Worm (Caenorhabditis elegans): ENCODE results near the gene srz-83.
A peak's percentile ranks its signal among the peaks of the same experiment; 100 is the strongest.

Gene srz-83

ce11 chrIV:3514467-3514866, 10.2 kb downstream of the srz-83 start, which contains the start of gene tsg-101:
TSS of gene tsg-101 (minus strand) at chrIV:3514567.
- TF ChIP-seq ztf-11 (tag; optimal IDR thresholded peaks at IDR 0.05) (no peak), ceh-43 (GFP tag; optimal IDR thresholded peaks at IDR 0.05) (no peak), lin-32 (GFP tag; optimal IDR thresholded peaks at IDR 0.05) (no peak)

ce11 chrIV:3515412-3516046, 11.3 kb downstream of the srz-83 start:
- TF ChIP-seq nhr-12 (tag; optimal IDR thresholded peaks at IDR 0.05) (no peak), cnd-1 (tag; optimal IDR thresholded peaks at IDR 0.05) (no peak), nhr-2 (tag; optimal IDR thresholded peaks at IDR 0.05) (peak; percentile 5), lin-32 (GFP tag; optimal IDR thresholded peaks at IDR 0.05) (no peak), unc-120 (tag; optimal IDR thresholded peaks at IDR 0.05; ENCODE audit: poor library complexity, severe bottlenecking) (peak; percentile 49), nhr-76 (tag; optimal IDR thresholded peaks at IDR 0.05) (no peak), pha-4 (tag; optimal IDR thresholded peaks at IDR 0.05) (peak; percentile 72), ces-1 (GFP tag; optimal IDR thresholded peaks at IDR 0.05) (peak; percentile 59), hlh-1 (tag; optimal IDR thresholded peaks at IDR 0.05) (peak; percentile 11), nhr-28 (tag; optimal IDR thresholded peaks at IDR 0.05) (no peak), mep-1 (tag; optimal IDR thresholded peaks at IDR 0.05) (peak; percentile 64), ceh-39 (tag; optimal IDR thresholded peaks at IDR 0.05) (peak; percentile 73), lin-13 (tag; optimal IDR thresholded peaks at IDR 0.05) (no peak), ham-2 (GFP tag; optimal IDR thresholded peaks at IDR 0.05) (peak; percentile 81), unc-62 (GFP tag; optimal IDR thresholded peaks at IDR 0.05) (peak; percentile 8), drap-1 (GFP tag; optimal IDR thresholded peaks at IDR 0.05) (peak; percentile 19), mab-5 (tag; optimal IDR thresholded peaks at IDR 0.05) (no peak), nhr-237 (tag; optimal IDR thresholded peaks at IDR 0.05) (peak; percentile 14)

ce11 chrIV:3516586-3516985, 12.3 kb downstream of the srz-83 start, which contains the start of gene unc-33:
TSS of gene unc-33 (plus strand) at chrIV:3516886.
- TF ChIP-seq nhr-12 (tag; optimal IDR thresholded peaks at IDR 0.05) = no peak
- TF ChIP-seq nhr-2 (tag; optimal IDR thresholded peaks at IDR 0.05) = no peak
- TF ChIP-seq blmp-1 (tag; optimal IDR thresholded peaks at IDR 0.05) = no peak
- TF ChIP-seq unc-39 (tag; optimal IDR thresholded peaks at IDR 0.05) = no peak
- no peak for TF ChIP-seq cnd-1 (tag; optimal IDR thresholded peaks at IDR 0.05)
- TF ChIP-seq lin-32 (GFP tag; optimal IDR thresholded peaks at IDR 0.05) = no peak
- TF ChIP-seq mep-1 (tag; optimal IDR thresholded peaks at IDR 0.05) = no peak
- TF ChIP-seq lin-13 (tag; optimal IDR thresholded peaks at IDR 0.05) = no peak
- no peak for TF ChIP-seq unc-62 (GFP tag; optimal IDR thresholded peaks at IDR 0.05)
- no peak for TF ChIP-seq sptf-1 (tag; optimal IDR thresholded peaks at IDR 0.05)
- TF ChIP-seq ztf-11 (tag; optimal IDR thresholded peaks at IDR 0.05) = no peak
- no peak for TF ChIP-seq unc-120 (tag; optimal IDR thresholded peaks at IDR 0.05; ENCODE audit: poor library complexity, severe bottlenecking)
- TF ChIP-seq mls-2 (tag; optimal IDR thresholded peaks at IDR 0.05) = no peak
- TF ChIP-seq hlh-1 (tag; optimal IDR thresholded peaks at IDR 0.05) = no peak
- no peak for TF ChIP-seq nhr-76 (tag; optimal IDR thresholded peaks at IDR 0.05)
- no peak for TF ChIP-seq sem-2 (GFP tag; optimal IDR thresholded peaks at IDR 0.05)
- no peak for TF ChIP-seq snpc-4 (tag; optimal IDR thresholded peaks at IDR 0.05)
- TF ChIP-seq elt-1 (tag; optimal IDR thresholded peaks at IDR 0.05; ENCODE audit: borderline replicate concordance, insufficient read depth) = no peak
- no peak for TF ChIP-seq nhr-237 (tag; optimal IDR thresholded peaks at IDR 0.05)
- no peak for TF ChIP-seq drap-1 (GFP tag; optimal IDR thresholded peaks at IDR 0.05)

- TF ChIP-seq sem-2 (GFP tag; optimal IDR thresholded peaks at IDR 0.05) = no peak
- no peak for TF ChIP-seq unc-39 (tag; optimal IDR thresholded peaks at IDR 0.05)
- no peak for TF ChIP-seq hlh-1 (tag; optimal IDR thresholded peaks at IDR 0.05)
- no peak for TF ChIP-seq elt-1 (tag; optimal IDR thresholded peaks at IDR 0.05; ENCODE audit: borderline replicate concordance, insufficient read depth)
- TF ChIP-seq mep-1 (tag; optimal IDR thresholded peaks at IDR 0.05) = no peak
- TF ChIP-seq cnd-1 (tag; optimal IDR thresholded peaks at IDR 0.05) = no peak
- TF ChIP-seq zip-8 (tag; optimal IDR thresholded peaks at IDR 0.05) = no peak
- no peak for TF ChIP-seq drap-1 (GFP tag; optimal IDR thresholded peaks at IDR 0.05)
- TF ChIP-seq tbx-8 (GFP tag; optimal IDR thresholded peaks at IDR 0.05) = no peak
- no peak for TF ChIP-seq nhr-12 (tag; optimal IDR thresholded peaks at IDR 0.05)
- no peak for TF ChIP-seq nhr-237 (tag; optimal IDR thresholded peaks at IDR 0.05)
- no peak for TF ChIP-seq pha-4 (tag; optimal IDR thresholded peaks at IDR 0.05)
- TF ChIP-seq unc-120 (tag; optimal IDR thresholded peaks at IDR 0.05; ENCODE audit: poor library complexity, severe bottlenecking) = no peak
- no peak for TF ChIP-seq bed-3 (GFP tag; optimal IDR thresholded peaks at IDR 0.05)
- no peak for TF ChIP-seq elt-3 (tag; optimal IDR thresholded peaks at IDR 0.05)
- no peak for TF ChIP-seq ces-1 (GFP tag; optimal IDR thresholded peaks at IDR 0.05)
Observed at ce11 chrIV:3517582-3517981, 13.3 kb downstream of the srz-83 start.

Data from whole organism, mixed stage, embryonic.